Fruit fly (Drosophila melanogaster) whole organism, embryonic: ENCODE measurements around the gene CG12682.

Experiments
- Ada2b ChIP-seq: fragments of 200-800 bp; sonication (Bioruptor generic); IDR thresholded peaks from 2 replicates; pipeline ENCODE4 v1.3.6; 2022; ENCODE audit warnings: missing biosample characterization, missing genetic modification characterization
- Blimp-1 ChIP-seq: fragments of 200-800 bp; sonication (Bioruptor generic); optimal IDR thresholded peaks from 3 replicates; lab custom pipeline; 2018; ENCODE audit warnings: missing biosample characterization, missing genetic modification characterization, mild to moderate bottlenecking, moderate library complexity, missing genetic modification reagents
- CG10274 ChIP-seq: fragments of 200-800 bp; sonication (Bioruptor generic); optimal IDR thresholded peaks from 3 replicates; lab custom pipeline; 2017; ENCODE audit warnings: missing biosample characterization, mild to moderate bottlenecking, missing genetic modification characterization
- CG10366 ChIP-seq: fragments of 200-800 bp; sonication (Bioruptor generic); IDR thresholded peaks from 2 replicates; pipeline ENCODE4 v1.3.6; 2022; ENCODE audit warnings: missing biosample characterization, missing genetic modification characterization
- CG12659 ChIP-seq: fragments of 200-800 bp; sonication (Bioruptor generic); optimal IDR thresholded peaks from 3 replicates; lab custom pipeline; 2017; ENCODE audit warnings: mild to moderate bottlenecking, missing biosample characterization, missing genetic modification reagents, missing genetic modification characterization
- CG15479 ChIP-seq: fragments of 200-800 bp; sonication (Bioruptor generic); optimal IDR thresholded peaks from 3 replicates; lab custom pipeline; 2019; ENCODE audit warnings: missing biosample characterization, mild to moderate bottlenecking, missing genetic modification characterization, moderate library complexity
- CG16779 ChIP-seq: fragments of 200-800 bp; sonication (Bioruptor generic); IDR thresholded peaks from 2 replicates; pipeline ENCODE4 v1.3.6; 2022; ENCODE audit warnings: missing biosample characterization, missing genetic modification characterization
- CG17385 ChIP-seq: fragments of 200-800 bp; sonication (Bioruptor generic); optimal IDR thresholded peaks from 3 replicates; lab custom pipeline; 2018; ENCODE audit warnings: missing biosample characterization, mild to moderate bottlenecking, missing genetic modification characterization
- CG18764 ChIP-seq: fragments of 200-800 bp; sonication (Bioruptor generic); optimal IDR thresholded peaks from 3 replicates; lab custom pipeline; 2016; ENCODE audit warnings: missing biosample characterization, missing genetic modification characterization
- CG2712 ChIP-seq: fragments of 200-800 bp; optimal IDR thresholded peaks from 3 replicates; lab custom pipeline; 2019; ENCODE audit warnings: missing biosample characterization, mild to moderate bottlenecking, missing genetic modification characterization, moderate library complexity
- CG3163 ChIP-seq: fragments of 200-800 bp; sonication (Bioruptor generic); optimal IDR thresholded peaks from 3 replicates; lab custom pipeline; 2016; ENCODE audit warnings: missing biosample characterization, missing genetic modification characterization
- CG32532 ChIP-seq: fragments of 200-800 bp; sonication (Bioruptor generic); IDR thresholded peaks from 2 replicates; pipeline ENCODE4 v1.3.6; 2022; ENCODE audit warnings: missing biosample characterization, missing genetic modification characterization
- CG4404 ChIP-seq: fragments of 200-800 bp; sonication (Bioruptor generic); IDR thresholded peaks from 2 replicates; pipeline ENCODE4 v1.3.6; 2022; ENCODE audit warnings: missing biosample characterization, missing genetic modification characterization
- CG7556 ChIP-seq: fragments of 200-800 bp; sonication (Bioruptor generic); optimal IDR thresholded peaks from 2 replicates; lab custom pipeline; 2017; ENCODE audit warnings: missing biosample characterization, mild to moderate bottlenecking, missing genetic modification characterization
- CG7745 ChIP-seq: fragments of 200-800 bp; sonication (Bioruptor generic); optimal IDR thresholded peaks from 2 replicates; lab custom pipeline; 2018; ENCODE audit warnings: missing biosample characterization, mild to moderate bottlenecking, missing genetic modification characterization, moderate library complexity
- CG9817 ChIP-seq: fragments of 200-800 bp; sonication (Bioruptor generic); optimal IDR thresholded peaks from 2 replicates; lab custom pipeline; 2018; ENCODE audit warnings: missing biosample characterization, mild to moderate bottlenecking, missing genetic modification characterization, moderate library complexity
- CTCF ChIP-seq: fragments of 200-800 bp; sonication (Bioruptor generic); optimal IDR thresholded peaks from 2 replicates; lab custom pipeline; 2017; ENCODE audit warnings: missing biosample characterization, mild to moderate bottlenecking, missing genetic modification characterization, moderate library complexity
- Deaf1 ChIP-seq: fragments of 200-800 bp; optimal IDR thresholded peaks from 3 replicates; lab custom pipeline; 2019; ENCODE audit warnings: missing biosample characterization, mild to moderate bottlenecking, missing genetic modification characterization, moderate library complexity
- Dll ChIP-seq: fragments of 200-800 bp; sonication (Bioruptor generic); IDR thresholded peaks from 4 replicates; pipeline ENCODE4 v1.3.6; 2022; ENCODE audit warnings: missing biosample characterization, missing genetic modification characterization; ENCODE audit not compliant: partially characterized antibody
- E2f1 ChIP-seq: fragments of 200-800 bp; sonication (Bioruptor generic); IDR thresholded peaks from 2 replicates; pipeline ENCODE4 v1.3.6; 2022; ENCODE audit warnings: missing biosample characterization, missing genetic modification characterization
- Ets65A ChIP-seq: fragments of 200-800 bp; sonication (Bioruptor generic); peaks from one replicate; lab custom pipeline; 2016; ENCODE audit warnings: missing biosample characterization, missing genetic modification characterization
- Gug ChIP-seq: fragments of 200-800 bp; sonication (Bioruptor generic); IDR thresholded peaks from 4 replicates; pipeline ENCODE4 v1.3.6; 2022; ENCODE audit warnings: missing biosample characterization, missing genetic modification characterization
- Jarid2 ChIP-seq: fragments of 200-800 bp; sonication (Bioruptor generic); optimal IDR thresholded peaks from 3 replicates; lab custom pipeline; 2017; ENCODE audit warnings: mild to moderate bottlenecking, missing biosample characterization, missing genetic modification reagents, missing genetic modification characterization
- Kr ChIP-seq: fragments of 200-800 bp; sonication (Bioruptor generic); optimal IDR thresholded peaks from 2 replicates; lab custom pipeline; 2017; ENCODE audit warnings: missing biosample characterization, mild to moderate bottlenecking, missing genetic modification characterization
- Med ChIP-seq: fragments of 200-800 bp; sonication (Bioruptor generic); peaks from one replicate; lab custom pipeline; 2016; ENCODE audit warnings: missing biosample characterization, missing genetic modification characterization, mild to moderate bottlenecking, inconsistent platforms, moderate library complexity
- Poxn ChIP-seq: fragments of 200-800 bp; sonication (Bioruptor generic); IDR thresholded peaks from 2 replicates; pipeline ENCODE4 v1.3.6; 2022; ENCODE audit warnings: missing biosample characterization, missing genetic modification characterization
- Tbp ChIP-seq: fragments of >200 bp; optimal IDR thresholded peaks from 2 replicates; lab custom pipeline; 2018; ENCODE audit warnings: missing biosample characterization, missing genetic modification characterization
- Trl ChIP-seq, 3 experiments: fragments of >200 bp in 2 of 3; fragments of 200-800 bp in 1 of 3; sonication (Bioruptor generic) in 1 of 3; optimal IDR thresholded peaks; 2 replicates in 1 of 3; 3 replicates in 2 of 3; lab custom pipeline; 2016 to 2017; ENCODE audit warnings: missing biosample characterization in 1 of 3, missing genetic modification characterization in 1 of 3
- cg ChIP-seq: fragments of 200-800 bp; sonication (Bioruptor generic); optimal IDR thresholded peaks from 3 replicates; lab custom pipeline; 2019; ENCODE audit warnings: missing biosample characterization, mild to moderate bottlenecking, missing genetic modification characterization, moderate library complexity
- ci ChIP-seq: fragments of 200-800 bp; sonication (Bioruptor generic); IDR thresholded peaks from 3 replicates; pipeline ENCODE4 v1.3.6; 2022; ENCODE audit warnings: missing biosample characterization, missing genetic modification characterization
- crp ChIP-seq, 2 experiments: fragments of 200-800 bp; sonication (Bioruptor generic); optimal IDR thresholded peaks; 2 replicates in 1 of 2; 3 replicates in 1 of 2; lab custom pipeline; 2017; ENCODE audit warnings: missing biosample characterization in 2 of 2, missing genetic modification characterization in 2 of 2, mild to moderate bottlenecking in 1 of 2, moderate library complexity in 1 of 2
- dysf ChIP-seq: fragments of 200-800 bp; sonication (Bioruptor generic); IDR thresholded peaks from 3 replicates; pipeline ENCODE4 v1.3.6; 2022; ENCODE audit warnings: missing biosample characterization, missing genetic modification characterization
- eyg ChIP-seq: fragments of 200-800 bp; sonication (Bioruptor generic); optimal IDR thresholded peaks from 3 replicates; lab custom pipeline; 2016; ENCODE audit warnings: missing biosample characterization, missing genetic modification characterization
- gem ChIP-seq: fragments of 200-800 bp; sonication (Bioruptor generic); optimal IDR thresholded peaks from 2 replicates; lab custom pipeline; 2019; ENCODE audit warnings: missing biosample characterization, mild to moderate bottlenecking, missing genetic modification characterization, moderate library complexity
- grn ChIP-seq: fragments of 200-800 bp; sonication (Bioruptor generic); optimal IDR thresholded peaks from 3 replicates; lab custom pipeline; 2017; ENCODE audit warnings: missing biosample characterization, missing genetic modification characterization
- hkb ChIP-seq, 2 experiments: fragments of 200-800 bp in 1 of 2; fragments of >200 bp in 1 of 2; sonication (Bioruptor generic) in 1 of 2; IDR thresholded peaks in 1 of 2; optimal IDR thresholded peaks in 1 of 2; 2 replicates each; pipeline versions ENCODE4 v1.3.6 to Lab custom; 2017 to 2022; ENCODE audit warnings: missing biosample characterization in 1 of 2, missing genetic modification characterization in 1 of 2
- jing ChIP-seq: fragments of 200-800 bp; sonication (Bioruptor generic); optimal IDR thresholded peaks from 2 replicates; lab custom pipeline; 2018; ENCODE audit warnings: missing biosample characterization, mild to moderate bottlenecking, missing genetic modification characterization
- maf-S ChIP-seq: fragments of 200-800 bp; sonication (Bioruptor generic); optimal IDR thresholded peaks from 2 replicates; lab custom pipeline; 2016; ENCODE audit warnings: missing biosample characterization, missing genetic modification characterization
- nerfin-2 ChIP-seq: fragments of 200-800 bp; sonication (Bioruptor generic); IDR thresholded peaks from 2 replicates; pipeline ENCODE4 v1.3.6; 2022; ENCODE audit warnings: missing biosample characterization, missing genetic modification characterization; ENCODE audit not compliant: partially characterized antibody
- schlank ChIP-seq: fragments of 200-800 bp; sonication (Bioruptor generic); optimal IDR thresholded peaks from 2 replicates; lab custom pipeline; 2018; ENCODE audit warnings: missing biosample characterization, mild to moderate bottlenecking, missing genetic modification characterization
- scrt ChIP-seq: fragments of 200-800 bp; sonication (Bioruptor generic); optimal IDR thresholded peaks from 2 replicates; lab custom pipeline; 2018; ENCODE audit warnings: missing biosample characterization, mild to moderate bottlenecking, missing genetic modification characterization, moderate library complexity
- slou ChIP-seq: fragments of 200-800 bp; sonication (Bioruptor generic); optimal IDR thresholded peaks from 3 replicates; lab custom pipeline; 2016; ENCODE audit warnings: missing biosample characterization, missing genetic modification characterization
- stwl ChIP-seq: fragments of 200-800 bp; sonication (Bioruptor generic); optimal IDR thresholded peaks from 3 replicates; lab custom pipeline; 2018; ENCODE audit warnings: missing biosample characterization, mild to moderate bottlenecking, missing genetic modification characterization, moderate library complexity
- sug ChIP-seq: fragments of 200-800 bp; optimal IDR thresholded peaks from 2 replicates; lab custom pipeline; 2019; ENCODE audit warnings: missing biosample characterization, mild to moderate bottlenecking, missing genetic modification characterization, moderate library complexity
- tgo ChIP-seq: fragments of 200-800 bp; sonication (Bioruptor generic); IDR thresholded peaks from 3 replicates; pipeline ENCODE4 v1.3.6; 2022; ENCODE audit warnings: missing biosample characterization, missing genetic modification characterization

CG12682 gene

DNA sequence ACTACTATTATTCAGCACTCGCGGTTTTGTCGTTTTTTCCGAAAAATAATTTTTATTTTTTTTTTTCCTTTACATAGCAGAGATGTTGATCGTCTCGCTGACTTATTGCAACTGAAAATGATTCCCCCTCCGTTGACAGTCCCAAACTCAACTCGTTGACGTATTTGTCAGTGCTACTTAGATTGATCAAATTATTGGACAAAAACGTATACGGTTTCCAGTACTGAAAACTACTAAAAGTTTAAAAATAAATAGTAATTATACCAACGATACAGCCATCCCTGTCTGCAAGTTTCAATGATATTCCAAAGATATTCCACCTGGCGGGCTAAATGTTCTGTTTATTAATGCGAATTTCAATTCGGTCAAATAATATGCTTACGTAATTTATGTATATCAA lies 21.0 kb upstream of the CG12682 start, which contains the start of gene CG2861 (continued):
- TF ChIP-seq sug (tag; lab: Kevin White, UChicago), result no peak
- no peak for TF ChIP-seq CG32532
- TF ChIP-seq jing (GFP tag; lab: Kevin White, UChicago), result no peak
- no peak for TF ChIP-seq CG7556 (GFP tag; lab: Kevin White, UChicago)
- TF ChIP-seq CG10274 (GFP tag; lab: Kevin White, UChicago), result no peak
- TF ChIP-seq Blimp-1 (GFP tag; lab: Kevin White, UChicago), result no peak

DNA sequence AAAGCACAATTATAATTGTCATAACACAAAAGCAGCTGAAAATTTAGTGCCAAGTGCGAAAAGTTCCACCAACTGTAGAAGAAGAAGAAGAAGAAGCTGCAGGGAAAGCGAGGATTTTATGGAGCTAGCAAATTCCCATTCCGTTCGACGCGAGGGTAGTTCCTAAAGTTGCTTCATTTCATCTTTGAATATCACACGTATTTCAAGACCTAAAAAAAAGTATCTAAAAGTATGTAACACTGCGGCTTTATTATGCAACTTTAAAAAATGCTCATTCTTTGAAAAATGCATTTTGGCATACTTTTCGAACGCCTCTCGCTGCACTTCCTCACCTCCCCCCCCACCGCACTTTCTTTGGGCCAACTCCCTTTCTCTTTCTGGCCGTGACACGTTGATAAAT lies 17.9 kb upstream of the CG12682 start:
- TF ChIP-seq crp (GFP tag; optimal IDR thresholded peaks at IDR 0.05; lab: Kevin White, UChicago) (no peak), CG4404 (GFP tag; lab: Robert Waterston, UW) (0 out of 2 replicates have a peak, but pooled peaks have one; percentile 21), Ada2b (GFP tag; lab: Robert Waterston, UW) (0 out of 2 replicates have a peak, but pooled peaks have one; percentile 11), gem (peak; percentile 15), slou (no peak), Gug (no peak), CG18764 (GFP tag; lab: Kevin White, UChicago) (no peak), CG7745 (tag; lab: Kevin White, UChicago) (no peak), schlank (tag; lab: Kevin White, UChicago) (no peak), stwl (no peak), cg (GFP tag; lab: Kevin White, UChicago) (no peak), Med (no peak), dysf (GFP tag; lab: Robert Waterston, UW) (no peak), hkb (optimal IDR thresholded peaks at IDR 0.05; lab: Kevin White, UChicago) (peak; percentile 91), hkb (GFP tag; IDR thresholded peaks at IDR 0.05; lab: Robert Waterston, UW) (no peak), Poxn (GFP tag; lab: Robert Waterston, UW) (no peak), Dll (GFP tag; lab: Robert Waterston, UW) (no peak), CG15479 (GFP tag; lab: Kevin White, UChicago) (no peak)

DNA sequence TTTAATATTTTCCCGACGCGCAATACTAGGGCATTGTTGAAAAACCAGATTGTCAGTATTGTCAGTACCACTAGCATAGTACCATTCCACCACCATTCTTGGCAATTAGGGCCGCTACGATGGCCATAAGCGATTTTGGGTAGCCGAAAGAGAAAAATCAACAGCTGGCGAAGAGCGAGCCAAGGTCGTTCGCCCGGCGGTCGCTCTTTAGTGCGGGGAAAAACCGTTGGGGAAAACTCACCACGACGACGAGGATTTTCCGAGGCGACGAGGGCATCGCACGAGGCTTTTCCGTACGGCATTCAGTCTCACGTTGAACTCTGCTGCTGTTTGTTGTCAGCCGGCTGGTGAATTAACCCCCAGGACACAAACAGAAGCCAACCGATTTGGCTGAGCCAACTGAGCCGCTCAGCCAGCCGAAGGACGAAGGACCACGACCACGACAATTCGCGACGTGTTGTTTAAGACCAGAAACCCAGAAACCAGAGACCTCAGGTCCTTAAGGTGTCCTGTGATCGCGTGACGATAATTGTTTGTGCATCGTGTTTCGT lies 14.8 kb downstream of the CG12682 start, which contains the start of gene CG42594:
Gene CG42594 (plus strand): TSS at position 286 of the 551 bp plus-strand sequence.
- TF ChIP-seq Trl (optimal IDR thresholded peaks at IDR 0.05; lab: Kevin White, UChicago), result peak in 1 of 2 experiments; percentile 3
- no peak for TF ChIP-seq Trl (GFP tag; optimal IDR thresholded peaks at IDR 0.05; lab: Kevin White, UChicago)
- TF ChIP-seq CG16779 (GFP tag; lab: Robert Waterston, UW), result 0 out of 2 replicates have a peak, but pooled peaks have one; percentile 12
- no peak for TF ChIP-seq CG2712 (tag; lab: Kevin White, UChicago)
- no peak for TF ChIP-seq Kr (GFP tag; lab: Kevin White, UChicago)
- no peak for TF ChIP-seq nerfin-2 (GFP tag; lab: Robert Waterston, UW)
- TF ChIP-seq CG12659, result no peak
- TF ChIP-seq CG9817, result no peak
- TF ChIP-seq eyg (GFP tag; lab: Kevin White, UChicago), result no peak
- peak; percentile 65 for TF ChIP-seq CG3163 (GFP tag; lab: Kevin White, UChicago)
- TF ChIP-seq Deaf1, result peak; percentile 91
- TF ChIP-seq Jarid2 (GFP tag; lab: Kevin White, UChicago), result peak; percentile 57
- no peak for TF ChIP-seq CG17385 (GFP tag; lab: Kevin White, UChicago)
- no peak for TF ChIP-seq CTCF (GFP tag; lab: Kevin White, UChicago)
- no peak for TF ChIP-seq maf-S (GFP tag; lab: Kevin White, UChicago)
- 0 out of 3 replicates have a peak, but pooled peaks have one; percentile 21 for TF ChIP-seq ci (GFP tag; lab: Robert Waterston, UW)
- peak; percentile 74 for TF ChIP-seq scrt (GFP tag; lab: Kevin White, UChicago)
- no peak for TF ChIP-seq grn (GFP tag; lab: Kevin White, UChicago)
- TF ChIP-seq Ets65A (GFP tag; lab: Kevin White, UChicago), result peak; percentile 59
- no peak for TF ChIP-seq tgo (GFP tag; lab: Robert Waterston, UW)
- TF ChIP-seq CG10366 (GFP tag; lab: Robert Waterston, UW), result no peak
- no peak for TF ChIP-seq E2f1 (GFP tag; lab: Robert Waterston, UW)
- no peak for TF ChIP-seq Tbp (GFP tag; lab: Kevin White, UChicago)
- TF ChIP-seq, all 482 proteins: peak for 8
